Worm (Caenorhabditis elegans) whole organism, L3 larva: ENCODE results near the gene col-93.

ENCODE experiments used
- R02D3.7 ChIP-seq: fragments of 150-350 bp; optimal IDR thresholded peaks from 2 replicates; lab custom pipeline; 2014; ENCODE audit warnings: missing biosample characterization, missing genetic modification characterization
- ZK546.5 ChIP-seq: sonication (generic microtip); optimal IDR thresholded peaks from 2 replicates; lab custom pipeline; 2017; ENCODE audit warnings: missing biosample characterization, missing genetic modification characterization
- ama-1 ChIP-seq: fragments of 150-350 bp; optimal IDR thresholded peaks from 2 replicates; lab custom pipeline; 2018
- ceh-16 ChIP-seq: sonication (generic microtip); optimal IDR thresholded peaks from 2 replicates; lab custom pipeline; 2017; ENCODE audit warnings: missing biosample characterization, missing genetic modification characterization
- ceh-28 ChIP-seq: fragments of 150-350 bp; optimal IDR thresholded peaks from 2 replicates; lab custom pipeline; 2014; ENCODE audit warnings: missing biosample characterization, missing genetic modification reagents, missing genetic modification characterization
- ceh-82 ChIP-seq: fragments of 150-350 bp; optimal IDR thresholded peaks from 2 replicates; lab custom pipeline; 2014; ENCODE audit warnings: missing biosample characterization, missing genetic modification characterization
- ceh-9 ChIP-seq: sonication (generic microtip); optimal IDR thresholded peaks from 2 replicates; lab custom pipeline; 2018; ENCODE audit warnings: missing biosample characterization, missing genetic modification characterization
- egl-27 ChIP-seq: sonication (generic microtip); optimal IDR thresholded peaks from 4 replicates; lab custom pipeline; 2017; ENCODE audit warnings: missing biosample characterization, missing genetic modification reagents, missing genetic modification characterization
- egl-5 ChIP-seq: fragments of 150-350 bp; optimal IDR thresholded peaks from 2 replicates; lab custom pipeline; 2017; ENCODE audit warnings: missing biosample characterization, missing genetic modification reagents, missing genetic modification characterization, inconsistent platforms
- elt-1 ChIP-seq: fragments of 150-350 bp; optimal IDR thresholded peaks from 2 replicates; lab custom pipeline; 2014; ENCODE audit warnings: missing biosample characterization, missing genetic modification characterization
- eor-1 ChIP-seq, 2 experiments: fragments of 150-350 bp; optimal IDR thresholded peaks; 2 replicates each; lab custom pipeline; 2014 to 2018; ENCODE audit warnings: missing biosample characterization in 2 of 2, missing genetic modification characterization in 2 of 2
- fkh-2 ChIP-seq: fragments of 150-350 bp; optimal IDR thresholded peaks from 2 replicates; lab custom pipeline; 2014; ENCODE audit warnings: missing biosample characterization, missing genetic modification reagents, missing genetic modification characterization
- fos-1 ChIP-seq: fragments of 150-350 bp; optimal IDR thresholded peaks from 2 replicates; lab custom pipeline; 2014; ENCODE audit warnings: missing biosample characterization, missing genetic modification characterization
- hmg-11 ChIP-seq: sonication (generic microtip); optimal IDR thresholded peaks from 2 replicates; lab custom pipeline; 2016; ENCODE audit warnings: missing genetic modification characterization, missing compliant biosample characterization
- jun-1 ChIP-seq: fragments of 150-350 bp; optimal IDR thresholded peaks from 2 replicates; lab custom pipeline; 2014; ENCODE audit warnings: missing biosample characterization, missing genetic modification reagents, missing genetic modification characterization
- lin-15B ChIP-seq: fragments of 150-350 bp; optimal IDR thresholded peaks from 2 replicates; lab custom pipeline; 2014; ENCODE audit warnings: missing biosample characterization, missing genetic modification characterization
- mdl-1 ChIP-seq: fragments of 150-350 bp; optimal IDR thresholded peaks from 2 replicates; lab custom pipeline; 2014; ENCODE audit warnings: missing biosample characterization, missing genetic modification characterization
- mml-1 ChIP-seq: fragments of 150-350 bp; sonication (generic microtip); optimal IDR thresholded peaks from 3 replicates; lab custom pipeline; 2014; ENCODE audit warnings: missing biosample characterization, missing genetic modification characterization
- nfya-1 ChIP-seq: sonication (generic microtip); optimal IDR thresholded peaks from 2 replicates; lab custom pipeline; 2017; ENCODE audit warnings: missing genetic modification characterization, mild to moderate bottlenecking, missing compliant biosample characterization, antibody characterized with exemption, moderate library complexity; ENCODE audit not compliant: insufficient read depth
- nhr-11 ChIP-seq: fragments of 150-350 bp; optimal IDR thresholded peaks from 2 replicates; lab custom pipeline; 2014; ENCODE audit warnings: missing biosample characterization, missing genetic modification characterization
- nhr-12 ChIP-seq: fragments of 150-350 bp; optimal IDR thresholded peaks from 2 replicates; lab custom pipeline; 2014; ENCODE audit warnings: missing biosample characterization, missing genetic modification characterization
- nhr-237 ChIP-seq: fragments of 150-350 bp; optimal IDR thresholded peaks from 2 replicates; lab custom pipeline; 2014; ENCODE audit warnings: missing biosample characterization, missing genetic modification characterization
- nhr-25 ChIP-seq: sonication (generic microtip); optimal IDR thresholded peaks from 2 replicates; lab custom pipeline; 2017; ENCODE audit warnings: missing biosample characterization, missing genetic modification characterization
- nhr-28 ChIP-seq: fragments of 150-350 bp; optimal IDR thresholded peaks from 2 replicates; lab custom pipeline; 2014; ENCODE audit warnings: missing biosample characterization, missing genetic modification characterization
- nhr-43 ChIP-seq: sonication (generic microtip); optimal IDR thresholded peaks from 2 replicates; lab custom pipeline; 2016; ENCODE audit warnings: mild to moderate bottlenecking, missing genetic modification characterization, missing compliant biosample characterization; ENCODE audit not compliant: poor library complexity, severe bottlenecking
- nhr-76 ChIP-seq: fragments of 150-350 bp; sonication (generic microtip); optimal IDR thresholded peaks from 5 replicates; lab custom pipeline; 2014; ENCODE audit warnings: missing biosample characterization, missing genetic modification characterization
- nhr-77 ChIP-seq: fragments of 150-350 bp; optimal IDR thresholded peaks from 2 replicates; lab custom pipeline; 2014; ENCODE audit warnings: missing biosample characterization, missing genetic modification characterization
- pqm-1 ChIP-seq: fragments of 150-350 bp; optimal IDR thresholded peaks from 2 replicates; lab custom pipeline; 2017; ENCODE audit warnings: missing biosample characterization, missing genetic modification characterization, inconsistent platforms
- sea-2 ChIP-seq: fragments of 150-350 bp; sonication (generic microtip); optimal IDR thresholded peaks from 4 replicates; lab custom pipeline; 2014; ENCODE audit warnings: missing biosample characterization, missing genetic modification reagents, missing genetic modification characterization
- skn-1 ChIP-seq: fragments of 150-350 bp; optimal IDR thresholded peaks from 2 replicates; lab custom pipeline; 2014; ENCODE audit warnings: missing biosample characterization, missing genetic modification characterization
- snpc-4 ChIP-seq: fragments of 150-350 bp; optimal IDR thresholded peaks from 2 replicates; lab custom pipeline; 2014; ENCODE audit warnings: missing biosample characterization, missing genetic modification characterization
- tbx-2 ChIP-seq: sonication (generic microtip); optimal IDR thresholded peaks from 2 replicates; lab custom pipeline; 2016; ENCODE audit warnings: mild to moderate bottlenecking, missing genetic modification characterization, missing compliant biosample characterization
- unc-39 ChIP-seq: sonication (generic microtip); optimal IDR thresholded peaks from 4 replicates; lab custom pipeline; 2017; ENCODE audit warnings: missing biosample characterization, missing genetic modification characterization
- zag-1 ChIP-seq: fragments of 150-350 bp; optimal IDR thresholded peaks from 2 replicates; lab custom pipeline; 2014; ENCODE audit warnings: missing biosample characterization, missing genetic modification characterization
- ztf-11 ChIP-seq: fragments of 150-350 bp; optimal IDR thresholded peaks from 2 replicates; lab custom pipeline; 2014; ENCODE audit warnings: missing biosample characterization, missing genetic modification characterization

Gene col-93

ce11 chrIII:10989491-10990032, 4.2 kb upstream of the col-93 start (continued):
- TF ChIP-seq mdl-1 (tag; lab: Kevin White, UChicago) (peak; percentile 52), tbx-2 (tag; lab: Kevin White, UChicago) (peak; percentile 95), nhr-237 (tag; lab: Kevin White, UChicago) (peak; percentile 37), egl-27 (tag; lab: Kevin White, UChicago) (peak; percentile 77), ama-1 (lab: Kevin White, UChicago) (peak; percentile 26), ZK546.5 (no peak), nfya-1 (peak; percentile 96), eor-1 (tag; optimal IDR thresholded peaks at IDR 0.05; lab: Kevin White, UChicago) (no peak), skn-1 (tag; lab: Kevin White, UChicago) (peak; percentile 58), zag-1 (tag; lab: Kevin White, UChicago) (peak; percentile 67), snpc-4 (tag; lab: Kevin White, UChicago) (peak; percentile 100), pqm-1 (tag; lab: Kevin White, UChicago) (peak; percentile 37), jun-1 (tag; lab: Kevin White, UChicago) (peak; percentile 89), ceh-16 (tag; lab: Kevin White, UChicago) (peak; percentile 57), ceh-9 (tag; lab: Kevin White, UChicago) (no peak), nhr-76 (tag; lab: Kevin White, UChicago) (no peak), unc-39 (tag; lab: Kevin White, UChicago) (peak; percentile 67), nhr-28 (no peak), fos-1 (peak; percentile 80), lin-15B (tag; lab: Kevin White, UChicago) (peak; percentile 69), ceh-28 (tag; lab: Kevin White, UChicago) (peak; percentile 88)

DNA sequence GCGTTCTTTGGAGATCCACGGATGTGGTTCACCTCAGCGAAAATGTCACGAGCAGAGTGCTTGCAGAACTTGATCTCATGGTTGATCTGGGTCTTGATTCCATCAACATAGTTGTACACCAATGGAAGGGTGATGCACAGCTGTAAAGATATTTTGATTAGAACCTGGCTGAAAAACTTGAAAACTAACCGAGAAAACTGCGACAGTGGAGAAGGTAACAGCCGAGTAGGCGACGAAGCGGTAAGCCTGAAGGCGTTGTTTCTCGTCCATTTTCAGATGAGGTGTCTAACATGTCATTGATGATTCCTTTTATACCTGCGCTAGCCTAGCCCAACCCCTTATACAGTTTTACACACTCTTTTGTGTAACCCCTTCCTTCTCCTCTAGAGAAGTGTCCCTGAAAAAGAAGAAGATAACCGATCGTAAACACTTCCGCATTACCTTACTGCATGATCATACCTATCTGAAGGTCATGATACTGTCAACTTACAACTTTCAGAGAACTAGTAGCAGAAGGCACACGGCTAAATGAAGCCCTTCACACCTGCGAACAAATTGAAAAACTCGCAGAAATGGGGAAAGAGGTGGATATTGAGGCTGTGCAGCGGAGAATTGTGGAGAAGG, 2.3 kb upstream of the col-93 start, which contains the start of gene col-94:
TSS of gene col-94 (minus strand) at position 313 of the 624 bp plus-strand sequence.
- TF ChIP-seq nhr-76 (tag; lab: Kevin White, UChicago) (no peak), nhr-25 (tag; lab: Kevin White, UChicago) (peak; percentile 91), snpc-4 (tag; lab: Kevin White, UChicago) (no peak), nhr-237 (tag; lab: Kevin White, UChicago) (no peak), fkh-2 (no peak), mml-1 (tag; lab: Kevin White, UChicago) (no peak), elt-1 (tag; lab: Kevin White, UChicago) (no peak), jun-1 (tag; lab: Kevin White, UChicago) (no peak), nhr-77 (tag; lab: Kevin White, UChicago) (no peak), ama-1 (lab: Kevin White, UChicago) (peak; percentile 3), nhr-43 (tag; lab: Kevin White, UChicago) (no peak), nhr-11 (no peak), sea-2 (GFP tag; lab: Kevin White, UChicago) (no peak), egl-5 (tag; lab: Kevin White, UChicago) (no peak), eor-1 (tag; optimal IDR thresholded peaks at IDR 0.05; lab: Kevin White, UChicago) (no peak), R02D3.7 (no peak), fos-1 (no peak)
- TF ChIP-seq, all 47 proteins: peak for 2

- TF ChIP-seq nhr-25 (tag; lab: Kevin White, UChicago) (peak; percentile 25), nhr-43 (tag; lab: Kevin White, UChicago) (peak; percentile 48)
Observed at ce11 chrIII:10986438-10986837, 1.0 kb upstream of the col-93 start.

DNA sequence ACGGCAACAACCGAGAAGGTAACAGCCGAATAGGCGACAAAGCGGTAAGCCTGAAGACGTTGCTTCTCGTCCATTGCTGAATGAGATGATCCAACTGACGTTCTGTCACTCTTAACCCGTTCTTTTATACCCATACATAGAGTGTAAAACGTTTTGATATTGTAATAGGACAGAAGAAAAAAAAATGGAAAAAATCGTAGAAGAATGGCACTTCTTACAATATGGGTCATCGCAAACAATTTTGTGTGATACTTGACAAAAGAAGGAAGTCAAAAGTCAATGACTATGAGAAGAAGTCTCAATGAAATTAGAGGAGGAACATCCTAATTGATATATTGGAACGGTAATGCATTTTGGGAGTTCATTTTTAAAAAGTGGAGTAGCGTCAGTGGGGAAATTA, 2.3 kb downstream of the col-93 start, which contains the start of gene col-92:
TSS of gene col-92 (minus strand) at position 101 of the 400 bp plus-strand sequence.
- no peak for TF ChIP-seq nhr-12 (tag; lab: Kevin White, UChicago)
- peak; percentile 4 for TF ChIP-seq nhr-25 (tag; lab: Kevin White, UChicago)
- TF ChIP-seq, all 47 proteins: peak for 1

ce11 chrIII:10981555-10981954, 3.9 kb downstream of the col-93 start:
- TF ChIP-seq ama-1 (lab: Kevin White, UChicago) (no peak), nhr-28 (no peak), nhr-25 (tag; lab: Kevin White, UChicago) (no peak), snpc-4 (tag; lab: Kevin White, UChicago) (no peak), elt-1 (tag; lab: Kevin White, UChicago) (no peak), nhr-76 (tag; lab: Kevin White, UChicago) (no peak), hmg-11 (tag; lab: Kevin White, UChicago) (no peak), ceh-16 (tag; lab: Kevin White, UChicago) (no peak), mdl-1 (tag; lab: Kevin White, UChicago) (no peak), nhr-237 (tag; lab: Kevin White, UChicago) (no peak), tbx-2 (tag; lab: Kevin White, UChicago) (no peak), ceh-82 (tag; lab: Kevin White, UChicago) (no peak), nhr-77 (tag; lab: Kevin White, UChicago) (no peak), ztf-11 (tag; lab: Kevin White, UChicago) (no peak), ceh-9 (tag; lab: Kevin White, UChicago) (no peak)
